Fruit fly (Drosophila melanogaster): ENCODE results near the gene Abca3.

The Abca3 gene

DNA sequence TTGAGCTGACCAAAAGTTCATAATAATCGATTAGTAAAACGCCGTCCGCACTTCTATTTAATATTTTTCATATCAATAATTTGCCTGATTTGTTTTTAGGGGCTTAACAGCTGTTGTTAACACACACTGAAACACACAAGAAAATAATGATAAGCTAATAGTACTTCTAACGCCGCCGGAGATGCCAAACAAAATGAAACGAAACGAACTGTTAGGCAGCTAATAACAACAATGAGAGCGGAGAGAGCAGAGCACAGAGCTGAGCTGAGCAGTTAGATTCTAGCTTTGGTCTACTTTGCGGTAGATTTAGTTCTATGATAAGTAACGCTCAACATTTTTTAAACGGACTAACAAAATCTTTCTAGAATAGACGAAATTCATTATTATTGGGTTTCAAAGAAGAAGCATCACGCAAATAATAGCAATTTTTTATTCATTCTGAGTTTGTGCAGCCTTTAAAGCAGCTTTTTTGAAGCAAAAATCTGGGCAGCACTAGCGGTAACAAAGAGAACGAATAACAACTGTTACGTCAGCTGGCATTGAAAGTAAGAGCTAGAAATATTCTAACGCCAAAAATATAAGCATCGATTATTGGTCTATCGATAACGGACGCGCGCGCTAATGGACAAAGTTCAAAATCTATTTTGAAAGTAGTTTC is at the start of gene Abca3:
TSS of gene Abca3 (minus strand) at position 181 of the 658 bp plus-strand sequence.
- TF ChIP-seq CTCF (optimal IDR thresholded peaks at IDR 0.05) = no peak
- TF ChIP-seq CG8478 (optimal IDR thresholded peaks at IDR 0.05) = no peak

DNA sequence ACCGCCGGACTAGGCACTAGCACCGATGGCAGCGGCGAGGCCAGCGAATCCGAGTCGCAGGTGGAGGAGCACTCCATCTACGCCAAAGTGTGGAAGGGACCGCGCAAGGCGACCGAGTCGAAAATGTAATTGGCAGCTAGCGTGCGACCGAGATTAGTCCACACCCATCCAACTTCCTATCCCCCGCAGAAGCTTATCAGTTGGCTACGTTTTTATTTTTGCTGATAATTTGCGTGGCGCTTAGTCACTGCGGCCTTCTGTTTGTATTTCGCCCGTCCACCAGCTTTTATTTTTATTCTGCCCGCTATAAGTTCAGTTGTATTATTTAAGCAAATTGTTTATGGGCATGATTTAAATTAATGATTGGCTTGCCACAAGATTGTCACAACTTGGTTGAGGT is 47.1 kb upstream of the Abca3 start:
- TF ChIP-seq CTCF (optimal IDR thresholded peaks at IDR 0.05) (no peak), CG8478 (optimal IDR thresholded peaks at IDR 0.05) (no peak)

DNA sequence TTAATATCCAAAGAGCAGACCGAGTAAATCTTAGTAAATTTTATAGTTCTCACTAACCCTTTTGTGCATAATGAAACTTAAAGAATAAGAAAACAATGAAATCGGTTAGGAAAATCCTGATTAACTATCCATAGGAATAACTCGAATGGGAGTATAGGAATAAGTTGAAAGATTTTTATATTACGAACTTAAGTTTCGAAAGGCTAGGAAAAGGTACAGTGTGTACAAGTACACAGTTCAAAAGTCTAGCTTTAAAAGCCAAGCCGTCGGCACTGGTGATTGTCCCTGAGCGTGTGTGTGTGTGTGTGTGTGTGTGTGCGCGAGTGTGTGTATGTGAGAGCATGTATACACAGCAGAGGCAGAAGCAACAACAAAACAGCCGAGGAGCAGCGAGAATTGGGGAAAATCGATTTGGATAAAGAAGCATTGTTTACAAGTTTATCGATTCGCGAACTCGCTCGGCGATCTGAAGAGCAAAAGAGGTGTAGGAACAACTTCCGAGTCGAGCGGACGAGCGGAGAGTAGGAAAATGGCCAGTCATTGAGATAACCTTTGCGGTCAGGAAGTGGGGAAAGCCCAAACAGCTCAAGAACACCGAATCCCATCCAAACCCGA is 44.9 kb upstream of the Abca3 start:
- TF ChIP-seq CTCF (optimal IDR thresholded peaks at IDR 0.05) (no peak), CG8478 (optimal IDR thresholded peaks at IDR 0.05) (no peak)

- no peak for TF ChIP-seq CG8478 (optimal IDR thresholded peaks at IDR 0.05)
- no peak for TF ChIP-seq CTCF (optimal IDR thresholded peaks at IDR 0.05)
Observed at dm6 chrX:21349800-21350309, 43.4 kb upstream of the Abca3 start, which contains the start of the genes peng and sol. TSS of gene peng (minus strand) at chrX:21349843. TSS of gene sol (plus strand) at chrX:21350280.

- TF ChIP-seq CG8478 (optimal IDR thresholded peaks at IDR 0.05) (no peak), CTCF (optimal IDR thresholded peaks at IDR 0.05) (peak; percentile 46 to 61)
Observed at dm6 chrX:21345036-21345500, 38.6 kb upstream of the Abca3 start, which contains the start of gene dod. TSS of gene dod (plus strand) at chrX:21345358.

dm6 chrX:21339476-21339931 is 33.0 kb upstream of the Abca3 start, which contains the start of the genes tty and fliI:
TSS of gene tty (minus strand) at chrX:21339676.
TSS of gene fliI (plus strand) at chrX:21339741.
- TF ChIP-seq CTCF (optimal IDR thresholded peaks at IDR 0.05) (peak in 1 of 2 experiments; percentile 25), CG8478 (optimal IDR thresholded peaks at IDR 0.05) (no peak)

DNA sequence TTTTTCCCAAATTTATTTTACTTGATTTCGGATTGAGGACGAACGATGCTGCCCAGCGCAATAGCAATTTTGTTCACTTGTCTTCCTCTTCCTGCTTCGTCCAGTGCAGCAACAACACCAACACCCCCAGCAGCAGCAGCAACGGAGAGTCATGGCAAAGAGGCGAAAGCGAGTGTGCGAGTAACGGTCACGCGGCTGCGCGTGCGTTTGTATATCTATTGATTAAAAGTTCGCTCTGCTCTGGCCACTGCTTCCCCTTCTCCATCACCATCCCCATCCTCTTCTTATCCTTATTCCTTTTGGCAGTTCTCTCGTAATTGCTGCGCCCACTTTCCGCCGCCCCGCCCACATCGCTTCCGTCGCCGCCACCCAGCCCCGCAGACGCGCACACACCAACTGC is 31.7 kb upstream of the Abca3 start:
- TF ChIP-seq CG8478 (optimal IDR thresholded peaks at IDR 0.05) = no peak
- TF ChIP-seq CTCF (optimal IDR thresholded peaks at IDR 0.05) = no peak

DNA sequence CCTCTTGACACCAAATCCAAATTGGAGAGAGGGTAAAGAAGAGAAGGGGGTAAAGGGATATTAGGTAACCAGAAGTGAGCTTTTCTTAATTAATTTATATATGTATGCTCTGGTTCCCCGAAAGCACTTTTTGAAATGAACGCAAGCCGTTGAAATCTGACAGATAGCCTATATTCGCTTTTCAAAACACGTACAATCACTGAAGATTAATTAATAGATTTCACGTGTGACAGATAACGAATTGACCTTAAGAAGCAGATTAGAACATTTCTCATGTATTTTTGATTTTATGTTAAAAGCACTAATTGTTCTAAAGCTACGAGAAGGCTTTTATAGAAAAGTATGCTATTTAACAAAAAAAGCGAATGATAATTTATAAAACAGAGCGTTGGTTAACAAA is 30.6 kb upstream of the Abca3 start:
- TF ChIP-seq CG8478 (optimal IDR thresholded peaks at IDR 0.05) (no peak), CTCF (optimal IDR thresholded peaks at IDR 0.05) (no peak)

- no peak for TF ChIP-seq CG8478 (optimal IDR thresholded peaks at IDR 0.05)
- TF ChIP-seq CTCF (optimal IDR thresholded peaks at IDR 0.05) = no peak
Observed at dm6 chrX:21334522-21335104, 28.1 kb upstream of the Abca3 start.

- TF ChIP-seq CG8478 (optimal IDR thresholded peaks at IDR 0.05) (no peak), CTCF (optimal IDR thresholded peaks at IDR 0.05) (no peak)
Observed at dm6 chrX:21333135-21333534, 26.7 kb upstream of the Abca3 start.

dm6 chrX:21323933-21324688 is 17.6 kb upstream of the Abca3 start, which contains the start of the genes Dd and CG1486:
TSS of gene Dd (minus strand) at chrX:21324009.
TSS of gene CG1486 (plus strand) at chrX:21324046.
- TF ChIP-seq CTCF (optimal IDR thresholded peaks at IDR 0.05) = peak in 1 of 2 experiments; percentile 23
- no peak for TF ChIP-seq CG8478 (optimal IDR thresholded peaks at IDR 0.05)

dm6 chrX:21323171-21323695 is 16.8 kb upstream of the Abca3 start:
- TF ChIP-seq CG8478 (optimal IDR thresholded peaks at IDR 0.05) (no peak), CTCF (optimal IDR thresholded peaks at IDR 0.05) (no peak)

DNA sequence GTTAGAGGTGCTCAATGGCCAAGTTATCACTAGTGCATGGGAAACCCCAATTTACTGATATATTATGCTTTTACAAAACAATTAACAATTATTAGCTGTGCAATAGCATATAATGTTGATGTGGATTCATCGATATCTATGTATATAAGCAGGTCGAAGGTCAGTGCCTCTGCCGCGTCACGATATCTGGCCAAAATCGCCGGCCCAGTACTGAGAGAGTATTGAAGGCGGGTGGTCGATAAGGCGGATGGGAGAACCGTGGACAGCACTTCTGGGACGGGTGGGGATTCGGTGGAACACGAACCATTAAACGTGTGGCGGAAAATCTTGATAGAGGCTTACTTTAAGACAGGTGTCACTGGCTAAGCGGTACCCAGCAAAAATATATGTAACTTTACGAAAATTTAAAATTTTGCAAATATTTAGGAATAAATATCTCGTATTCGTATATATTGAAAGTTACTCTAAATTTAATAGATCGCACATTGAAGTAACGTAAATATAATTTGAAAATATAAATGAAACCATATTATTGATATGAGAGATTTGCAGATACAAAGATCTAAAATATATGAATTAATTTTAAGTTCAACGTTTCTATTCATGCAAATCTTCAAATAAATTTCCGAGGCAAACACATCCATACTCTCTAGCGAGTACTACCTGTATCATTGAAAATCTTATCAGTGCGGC is 16.0 kb upstream of the Abca3 start:
- TF ChIP-seq CG8478 (optimal IDR thresholded peaks at IDR 0.05) (no peak), CTCF (optimal IDR thresholded peaks at IDR 0.05) (no peak)
